Worm (Caenorhabditis elegans): ENCODE data around the gene ZK1248.17.
A peak's percentile ranks its signal among the peaks of the same experiment; 100 is the strongest.

DNA sequence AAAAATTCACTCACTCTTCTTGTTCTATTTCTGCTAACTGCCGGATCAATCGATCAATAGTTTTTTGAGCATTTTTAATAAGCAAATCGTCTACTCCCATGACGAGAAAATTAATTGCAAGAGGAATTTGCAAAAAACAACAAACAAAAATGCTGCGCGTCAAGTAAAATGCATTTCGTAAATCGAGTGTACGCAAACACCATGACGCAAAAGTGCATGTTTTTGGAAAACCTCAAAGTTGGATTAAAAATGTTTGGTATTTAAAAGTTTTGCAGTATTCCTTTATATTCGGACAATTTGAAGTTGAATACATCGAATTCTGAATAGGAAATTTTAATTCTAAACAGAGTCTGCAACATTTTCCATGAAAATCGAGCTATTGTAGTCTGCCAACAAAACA lies 6.1 kb downstream of the ZK1248.17 start, which contains the start of gene ZK1248.19:
- peak; percentile 9 for TF ChIP-seq nhr-85 (tag)
- TF ChIP-seq ama-1 (optimal IDR thresholded peaks at IDR 0.05), result no peak
- no peak for TF ChIP-seq nhr-28 (tag; optimal IDR thresholded peaks at IDR 0.05)
- TF ChIP-seq tbx-2 (tag; optimal IDR thresholded peaks at IDR 0.05), result no peak
- no peak for TF ChIP-seq lin-15B (tag; optimal IDR thresholded peaks at IDR 0.05)
- TF ChIP-seq nhr-71 (tag; optimal IDR thresholded peaks at IDR 0.05), result peak; percentile 43
- no peak for TF ChIP-seq aha-1 (tag; optimal IDR thresholded peaks at IDR 0.05)
- peak; percentile 39 for TF ChIP-seq nhr-20 (tag; optimal IDR thresholded peaks at IDR 0.05)
- TF ChIP-seq ztf-4 (tag; optimal IDR thresholded peaks at IDR 0.05), result no peak
- no peak for TF ChIP-seq Y116A8C.19 (tag; optimal IDR thresholded peaks at IDR 0.05; ENCODE audit: borderline replicate concordance)
- no peak for TF ChIP-seq fkh-8 (tag; optimal IDR thresholded peaks at IDR 0.05)

All from whole organism, L1 larva.